Worm (Caenorhabditis elegans): ENCODE measurements around the gene flp-20.
A peak's percentile ranks its signal among the peaks of the same experiment; 100 is the strongest.

The flp-20 gene

ce11 chrX:9324962-9325361 is 24.7 kb downstream of the flp-20 start:
- TF ChIP-seq nhr-237 (tag; optimal IDR thresholded peaks at IDR 0.05): no peak
- no peak for TF ChIP-seq lin-35 (GFP tag; optimal IDR thresholded peaks at IDR 0.05)
- TF ChIP-seq unc-98 (GFP tag; IDR thresholded peaks at IDR 0.05): no peak
- TF ChIP-seq ceh-8 (GFP tag; optimal IDR thresholded peaks at IDR 0.05): no peak
- peak; percentile 18 for TF ChIP-seq fkh-8 (tag; optimal IDR thresholded peaks at IDR 0.05)
- TF ChIP-seq mdl-1 (tag; optimal IDR thresholded peaks at IDR 0.05): no peak
- no peak for TF ChIP-seq ceh-63 (GFP tag; optimal IDR thresholded peaks at IDR 0.05)
- TF ChIP-seq dsc-1 (tag; optimal IDR thresholded peaks at IDR 0.05): no peak
- no peak for TF ChIP-seq vab-15 (tag; optimal IDR thresholded peaks at IDR 0.05)
- no peak for TF ChIP-seq snu-23 (GFP tag; optimal IDR thresholded peaks at IDR 0.05)
- TF ChIP-seq ceh-90 (tag; optimal IDR thresholded peaks at IDR 0.05): no peak
- TF ChIP-seq tlp-1 (tag; optimal IDR thresholded peaks at IDR 0.05): no peak
- no peak for TF ChIP-seq lin-15B (tag; optimal IDR thresholded peaks at IDR 0.05)
- TF ChIP-seq dpl-1 (GFP tag; optimal IDR thresholded peaks at IDR 0.05): no peak
- TF ChIP-seq nhr-84 (tag; optimal IDR thresholded peaks at IDR 0.05): no peak
- TF ChIP-seq lin-14 (GFP tag; optimal IDR thresholded peaks at IDR 0.05): peak; percentile 51
- TF ChIP-seq nhr-11 (tag; optimal IDR thresholded peaks at IDR 0.05): no peak
- peak; percentile 53 for TF ChIP-seq nhr-47 (tag; optimal IDR thresholded peaks at IDR 0.05)
- TF ChIP-seq nhr-71 (tag; optimal IDR thresholded peaks at IDR 0.05): peak; percentile 31
- TF ChIP-seq ztf-4 (tag; optimal IDR thresholded peaks at IDR 0.05): no peak
- no peak for TF ChIP-seq pax-3 (tag; optimal IDR thresholded peaks at IDR 0.05)
- TF ChIP-seq ces-1 (GFP tag; optimal IDR thresholded peaks at IDR 0.05): no peak
- TF ChIP-seq F16B12.6 (tag; optimal IDR thresholded peaks at IDR 0.05): no peak

ce11 chrX:9319080-9319479 is 30.6 kb downstream of the flp-20 start, which contains the start of gene npr-7:
TSS of gene npr-7 (minus strand) at chrX:9319180.
- no peak for TF ChIP-seq ztf-11 (tag; optimal IDR thresholded peaks at IDR 0.05)
- no peak for TF ChIP-seq fos-1 (tag; optimal IDR thresholded peaks at IDR 0.05)
- no peak for TF ChIP-seq unc-86 (tag; optimal IDR thresholded peaks at IDR 0.05)
- TF ChIP-seq sox-4 (tag; optimal IDR thresholded peaks at IDR 0.05): no peak
- no peak for TF ChIP-seq nhr-12 (tag; optimal IDR thresholded peaks at IDR 0.05)
- TF ChIP-seq ceh-88 (GFP tag; IDR thresholded peaks at IDR 0.05): no peak
- TF ChIP-seq xbp-1 (tag; optimal IDR thresholded peaks at IDR 0.05): no peak
- no peak for TF ChIP-seq nhr-47 (tag; optimal IDR thresholded peaks at IDR 0.05)

ce11 chrX:9314397-9314796 is 35.3 kb downstream of the flp-20 start, which contains the start of gene ttr-38:
TSS of gene ttr-38 (minus strand) at chrX:9314497.
- no peak for TF ChIP-seq elt-2 (tag; optimal IDR thresholded peaks at IDR 0.05)
- no peak for TF ChIP-seq alr-1 (tag; optimal IDR thresholded peaks at IDR 0.05; ENCODE audit: borderline replicate concordance)
- no peak for TF ChIP-seq blmp-1 (tag; optimal IDR thresholded peaks at IDR 0.05)
- TF ChIP-seq nhr-71 (tag; optimal IDR thresholded peaks at IDR 0.05): no peak
- no peak for TF ChIP-seq lin-13 (GFP tag; optimal IDR thresholded peaks at IDR 0.05)
- TF ChIP-seq Y116A8C.19 (tag; optimal IDR thresholded peaks at IDR 0.05; ENCODE audit: borderline replicate concordance): no peak
- TF ChIP-seq hlh-17 (GFP tag; optimal IDR thresholded peaks at IDR 0.05; ENCODE audit: borderline replicate concordance): no peak
- no peak for TF ChIP-seq nhr-28 (tag; optimal IDR thresholded peaks at IDR 0.05)
- TF ChIP-seq mef-2 (tag; optimal IDR thresholded peaks at IDR 0.05): no peak
- TF ChIP-seq fos-1 (tag; optimal IDR thresholded peaks at IDR 0.05): no peak
- no peak for TF ChIP-seq fkh-10 (GFP tag; optimal IDR thresholded peaks at IDR 0.05)
- TF ChIP-seq mdl-1 (tag; optimal IDR thresholded peaks at IDR 0.05): no peak
- no peak for TF ChIP-seq lin-15B (tag; optimal IDR thresholded peaks at IDR 0.05)
- no peak for TF ChIP-seq C16A3.4 (tag; optimal IDR thresholded peaks at IDR 0.05)
